Worm (Caenorhabditis elegans) whole organism, early embryonic: ENCODE data around the gene ZK632.14.
A peak's percentile ranks its signal among the peaks of the same experiment; 100 is the strongest.

Experiments used
- B0310.2 ChIP-seq: sonication (generic microtip); optimal IDR thresholded peaks from 2 replicates; lab custom pipeline; 2016; ENCODE audit warnings: mild to moderate bottlenecking, missing genetic modification characterization, missing compliant biosample characterization
- F13C5.2 ChIP-seq: sonication (generic microtip); optimal IDR thresholded peaks from 2 replicates; lab custom pipeline; 2017; ENCODE audit warnings: mild to moderate bottlenecking, missing genetic modification characterization, inconsistent platforms, missing compliant biosample characterization
- aly-1 ChIP-seq: sonication (generic microtip); optimal IDR thresholded peaks from 2 replicates; lab custom pipeline; 2016; ENCODE audit warnings: missing genetic modification characterization, missing compliant biosample characterization
- ama-1 ChIP-seq: fragments of 150-350 bp; optimal IDR thresholded peaks from 2 replicates; lab custom pipeline; 2014
- ceh-13 ChIP-seq: fragments of 200-800 bp; sonication (Bioruptor generic); optimal IDR thresholded peaks from 2 replicates; lab custom pipeline; 2018; ENCODE audit warnings: mild to moderate bottlenecking, missing genetic modification characterization, missing compliant biosample characterization
- ceh-36 ChIP-seq: sonication (generic microtip); optimal IDR thresholded peaks from 2 replicates; lab custom pipeline; 2016; ENCODE audit warnings: missing genetic modification characterization, inconsistent platforms, missing compliant biosample characterization
- ets-7 ChIP-seq: sonication (generic microtip); optimal IDR thresholded peaks from 2 replicates; lab custom pipeline; 2016; ENCODE audit warnings: missing genotype, missing genetic modification characterization, missing compliant biosample characterization
- flt-1 ChIP-seq: fragments of 200-800 bp; sonication (Bioruptor generic); IDR thresholded peaks from 2 replicates; pipeline ENCODE4 v1.3.6; 2022; ENCODE audit warnings: missing genetic modification characterization, missing compliant biosample characterization
- hmbx-1 ChIP-seq: sonication (generic microtip); optimal IDR thresholded peaks from 2 replicates; lab custom pipeline; 2016; ENCODE audit warnings: mild to moderate bottlenecking, missing genetic modification characterization, missing compliant biosample characterization
- hmg-4 ChIP-seq: fragments of 200-800 bp; sonication (Bioruptor generic); optimal IDR thresholded peaks from 2 replicates; lab custom pipeline; 2018; ENCODE audit warnings: mild to moderate bottlenecking, missing genetic modification characterization, missing compliant biosample characterization
- hnd-1 ChIP-seq: sonication (generic microtip); optimal IDR thresholded peaks from 2 replicates; lab custom pipeline; 2016; ENCODE audit warnings: missing genetic modification characterization, missing compliant biosample characterization
- pes-1 ChIP-seq: fragments of 200-800 bp; sonication (Bioruptor generic); IDR thresholded peaks from 2 replicates; pipeline ENCODE4 v1.3.6; 2022; ENCODE audit warnings: missing genetic modification reagents, missing genetic modification characterization, missing compliant biosample characterization
- scrt-1 ChIP-seq: fragments of 200-800 bp; sonication (Bioruptor generic); IDR thresholded peaks from 2 replicates; pipeline ENCODE4 v1.3.6; 2022; ENCODE audit warnings: missing genetic modification characterization, missing compliant biosample characterization
- sea-1 ChIP-seq: fragments of 200-800 bp; sonication (Bioruptor generic); conservative IDR thresholded peaks from 2 replicates; pipeline ENCODE4 v1.3.6; 2022; ENCODE audit warnings: missing genetic modification characterization, missing compliant biosample characterization
- tbx-11 ChIP-seq: fragments of 200-800 bp; sonication (Bioruptor generic); IDR thresholded peaks from 2 replicates; pipeline ENCODE4 v1.3.6; 2022; ENCODE audit warnings: missing genetic modification characterization, missing compliant biosample characterization
- tbx-37 ChIP-seq: fragments of 200-800 bp; sonication (Bioruptor generic); conservative IDR thresholded peaks from 2 replicates; pipeline ENCODE4 v1.3.6; 2022; ENCODE audit warnings: missing genetic modification reagents, missing genetic modification characterization, missing compliant biosample characterization
- tra-4 ChIP-seq: sonication (generic microtip); optimal IDR thresholded peaks from 2 replicates; lab custom pipeline; 2017; ENCODE audit warnings: missing genetic modification characterization, missing compliant biosample characterization

ZK632.14 gene

DNA sequence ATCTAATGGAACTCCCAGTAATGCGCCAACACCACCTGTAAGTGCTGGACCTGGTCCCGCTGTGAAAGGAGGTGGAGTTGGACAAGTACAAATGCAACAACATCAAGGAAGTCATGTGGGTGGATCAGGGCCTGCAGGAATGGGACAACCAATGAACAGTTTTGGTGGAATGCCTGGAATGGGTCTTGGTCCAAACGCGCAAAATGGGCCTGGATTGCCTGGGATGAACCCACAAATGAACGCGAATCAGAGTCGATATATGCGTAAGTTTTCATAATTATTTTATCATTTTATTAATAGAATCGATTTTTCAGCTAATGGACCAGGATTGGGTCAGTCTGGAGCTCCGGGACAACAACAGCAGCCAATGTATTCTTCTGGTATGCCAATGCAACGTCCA is 40.9 kb upstream of the ZK632.14 start:
- TF ChIP-seq sea-1 (GFP tag; lab: Robert Waterston, UW) (no peak), aly-1 (no peak), tbx-11 (GFP tag; lab: Robert Waterston, UW) (no peak), ceh-36 (no peak), pes-1 (no peak), B0310.2 (tag; lab: Kevin White, UChicago) (no peak), ama-1 (lab: Kevin White, UChicago) (no peak), tbx-37 (GFP tag; lab: Robert Waterston, UW) (no peak)

DNA sequence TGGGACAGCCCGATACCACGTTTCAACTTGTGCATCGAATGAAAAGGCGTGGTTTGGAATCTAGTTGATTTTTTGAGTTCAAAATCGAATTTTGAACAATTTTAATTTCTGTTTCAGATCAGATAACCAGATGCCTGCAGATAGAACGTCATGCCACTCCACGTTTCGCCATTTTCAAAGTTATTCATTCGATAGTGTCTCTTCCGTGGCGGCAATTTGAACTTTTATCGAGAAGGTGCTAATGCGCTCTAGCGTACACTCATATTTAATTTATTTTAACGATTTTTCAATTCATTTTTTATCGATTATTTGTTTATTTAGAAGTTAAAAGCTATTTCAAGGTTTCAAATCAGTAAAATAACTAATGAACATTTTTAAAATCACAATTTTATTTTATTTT is 37.3 kb upstream of the ZK632.14 start:
- no peak for TF ChIP-seq ets-7 (tag; lab: Kevin White, UChicago)
- TF ChIP-seq ceh-13 (GFP tag; lab: Kevin White, UChicago) = no peak
- TF ChIP-seq tra-4 (tag; lab: Kevin White, UChicago) = no peak
- TF ChIP-seq tbx-11 (GFP tag; lab: Robert Waterston, UW) = no peak
- TF ChIP-seq hmbx-1 (tag; lab: Kevin White, UChicago) = no peak
- TF ChIP-seq hnd-1 = no peak
- no peak for TF ChIP-seq sea-1 (GFP tag; lab: Robert Waterston, UW)
- TF ChIP-seq scrt-1 (GFP tag; lab: Robert Waterston, UW) = no peak
- TF ChIP-seq hmg-4 = no peak
- TF ChIP-seq pes-1 = no peak
- no peak for TF ChIP-seq flt-1
- TF ChIP-seq ceh-36 = no peak
- no peak for TF ChIP-seq tbx-37 (GFP tag; lab: Robert Waterston, UW)
- no peak for TF ChIP-seq aly-1
- no peak for TF ChIP-seq F13C5.2 (tag; lab: Kevin White, UChicago)
- TF ChIP-seq ama-1 (lab: Kevin White, UChicago) = no peak
- no peak for TF ChIP-seq B0310.2 (tag; lab: Kevin White, UChicago)

DNA sequence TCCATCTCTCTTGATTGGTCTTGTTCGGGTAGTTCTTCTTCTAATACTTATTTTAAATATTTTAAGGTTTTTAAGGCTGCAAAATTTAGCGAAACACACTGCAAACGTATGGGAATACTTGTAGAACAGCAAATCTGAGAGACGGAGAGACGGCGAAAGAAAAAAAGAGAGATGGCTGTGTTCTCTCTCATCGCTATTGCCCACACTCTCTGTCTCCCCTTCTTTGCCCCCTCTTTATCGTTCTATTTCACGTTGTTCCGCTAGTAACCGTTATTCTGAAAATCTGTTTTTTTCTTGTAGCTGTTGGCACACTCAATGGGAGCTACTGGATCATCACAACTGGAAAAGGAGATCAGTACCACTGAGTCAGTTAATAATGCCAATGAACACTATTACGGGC is 36.9 kb upstream of the ZK632.14 start, which contains the start of gene usp-46:
Gene usp-46, plus strand, starts transcription at position 301 of the 400 bp plus-strand sequence.
- TF ChIP-seq hnd-1 = no peak
- TF ChIP-seq hmg-4 = no peak
- no peak for TF ChIP-seq tbx-11 (GFP tag; lab: Robert Waterston, UW)
- no peak for TF ChIP-seq ceh-36
- TF ChIP-seq hmbx-1 (tag; lab: Kevin White, UChicago) = no peak
- TF ChIP-seq scrt-1 (GFP tag; lab: Robert Waterston, UW) = no peak
- no peak for TF ChIP-seq ama-1 (lab: Kevin White, UChicago)
- TF ChIP-seq sea-1 (GFP tag; lab: Robert Waterston, UW) = no peak
- TF ChIP-seq ceh-13 (GFP tag; lab: Kevin White, UChicago) = no peak
- no peak for TF ChIP-seq pes-1
- no peak for TF ChIP-seq aly-1
- TF ChIP-seq tbx-37 (GFP tag; lab: Robert Waterston, UW) = no peak
- no peak for TF ChIP-seq flt-1
- no peak for TF ChIP-seq tra-4 (tag; lab: Kevin White, UChicago)
- TF ChIP-seq B0310.2 (tag; lab: Kevin White, UChicago) = no peak
- TF ChIP-seq ets-7 (tag; lab: Kevin White, UChicago) = no peak
- no peak for TF ChIP-seq F13C5.2 (tag; lab: Kevin White, UChicago)

DNA sequence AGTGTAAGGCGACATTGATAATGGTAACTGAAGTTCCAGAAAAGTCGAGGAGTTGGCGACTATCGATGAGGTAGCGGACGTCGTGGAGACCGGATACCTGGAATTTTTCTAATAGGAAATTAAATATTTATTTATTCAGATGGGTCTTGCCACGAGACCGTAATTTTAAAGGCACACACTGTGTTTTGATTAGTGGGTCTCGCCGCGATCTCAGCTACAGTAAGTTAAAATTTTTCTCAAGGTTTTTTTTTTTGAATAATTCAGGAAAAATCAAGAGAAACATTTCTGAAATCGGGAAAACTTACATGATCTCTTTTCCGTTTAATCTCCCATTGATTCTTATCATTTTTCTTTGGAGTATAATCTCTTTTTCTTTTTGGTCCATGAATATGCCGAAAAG is 34.2 kb upstream of the ZK632.14 start:
- TF ChIP-seq tbx-11 (GFP tag; lab: Robert Waterston, UW) (no peak), sea-1 (GFP tag; lab: Robert Waterston, UW) (no peak), ceh-13 (GFP tag; lab: Kevin White, UChicago) (no peak), hmg-4 (no peak)

DNA sequence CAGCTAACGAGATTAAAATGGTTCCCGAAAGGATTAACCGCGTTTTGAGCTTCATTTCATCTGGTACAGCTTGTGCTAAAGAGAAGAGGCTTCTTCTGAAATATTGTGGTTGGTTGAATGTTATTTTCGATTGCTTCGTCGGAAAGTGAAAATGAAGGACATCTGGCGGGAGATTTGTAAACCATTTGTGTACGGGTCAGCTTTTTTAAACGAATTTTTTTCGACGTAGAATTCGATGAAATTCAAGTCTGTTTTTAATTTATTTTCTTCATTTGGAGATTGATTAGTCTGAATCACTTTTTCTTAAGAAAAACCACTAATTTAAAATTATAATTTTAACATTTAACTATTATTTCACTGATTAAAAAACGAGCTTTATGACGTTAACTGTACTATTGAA is 33.0 kb upstream of the ZK632.14 start, which contains the start of gene sqv-3:
Gene sqv-3, minus strand, starts transcription at position 101 of the 400 bp plus-strand sequence.
- TF ChIP-seq flt-1 (no peak), ets-7 (tag; lab: Kevin White, UChicago) (no peak), aly-1 (no peak), ceh-13 (GFP tag; lab: Kevin White, UChicago) (no peak), pes-1 (no peak), hnd-1 (no peak), B0310.2 (tag; lab: Kevin White, UChicago) (no peak), F13C5.2 (tag; lab: Kevin White, UChicago) (no peak), tbx-37 (GFP tag; lab: Robert Waterston, UW) (no peak), scrt-1 (GFP tag; lab: Robert Waterston, UW) (no peak), ama-1 (lab: Kevin White, UChicago) (no peak), ceh-36 (no peak), sea-1 (GFP tag; lab: Robert Waterston, UW) (no peak), hmg-4 (no peak), hmbx-1 (tag; lab: Kevin White, UChicago) (no peak)

DNA sequence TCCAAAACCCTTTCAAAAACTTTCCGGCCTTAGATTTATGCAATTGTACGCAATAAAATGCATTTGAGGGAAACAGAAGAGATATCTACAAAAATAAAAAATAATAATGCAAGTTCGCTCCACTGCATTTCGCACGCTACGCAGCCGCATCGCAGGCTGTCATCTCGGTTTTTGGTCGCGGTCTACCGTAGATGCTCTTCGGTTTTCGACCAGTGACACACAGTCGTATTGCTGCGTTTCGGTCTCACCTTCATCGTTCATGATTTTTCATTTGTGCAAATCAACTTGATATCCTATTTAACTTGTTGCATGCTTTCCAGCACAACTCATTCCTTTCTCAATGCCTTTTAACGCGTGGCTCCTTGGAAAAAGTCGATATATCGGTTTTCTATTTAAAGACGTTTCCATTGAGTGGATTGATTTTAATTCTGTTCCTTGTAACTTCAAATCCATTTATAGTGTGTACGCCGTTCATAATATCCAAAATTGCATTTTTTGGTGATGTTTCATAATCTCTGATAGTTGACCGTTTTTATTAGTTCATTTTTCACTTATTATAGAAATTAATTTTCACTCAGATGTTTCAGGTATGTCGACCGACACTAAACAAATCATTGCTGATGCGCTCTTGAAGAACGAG is 32.5 kb upstream of the ZK632.14 start, which contains the start of gene vha-1:
Gene vha-1, plus strand, starts transcription at position 590 of the 640 bp plus-strand sequence.
- TF ChIP-seq pes-1 (0 out of 2 replicates have a peak, but pooled peaks have one; percentile 31), F13C5.2 (tag; lab: Kevin White, UChicago) (peak; percentile 54), scrt-1 (GFP tag; lab: Robert Waterston, UW) (no peak), tbx-11 (GFP tag; lab: Robert Waterston, UW) (no peak), sea-1 (GFP tag; lab: Robert Waterston, UW) (0 out of 2 replicates have a peak, but pooled peaks have one; percentile 58), tbx-37 (GFP tag; lab: Robert Waterston, UW) (no peak), ama-1 (lab: Kevin White, UChicago) (no peak), aly-1 (no peak), B0310.2 (tag; lab: Kevin White, UChicago) (no peak)

DNA sequence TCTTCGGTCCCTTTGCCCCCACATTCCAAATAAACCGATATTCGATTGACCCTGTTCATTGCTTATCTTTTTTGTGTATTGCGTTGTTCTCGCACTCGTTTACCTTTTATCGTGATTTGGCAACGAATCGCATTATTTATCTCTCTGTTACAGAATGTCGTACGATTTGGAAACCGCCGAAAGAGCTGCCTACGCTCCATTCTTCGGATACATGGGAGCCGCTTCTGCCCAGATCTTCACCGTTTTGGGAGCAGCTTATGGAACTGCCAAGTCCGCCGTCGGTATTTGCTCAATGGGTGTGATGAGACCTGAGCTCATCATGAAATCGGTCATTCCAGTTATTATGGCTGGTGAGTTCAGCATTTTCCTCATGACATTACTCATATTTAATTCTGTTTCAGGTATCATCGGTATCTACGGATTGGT is 31.2 kb upstream of the ZK632.14 start, which contains the start of gene vha-2:
Gene vha-2, plus strand, starts transcription at position 154 of the 426 bp plus-strand sequence.
- TF ChIP-seq ama-1 (lab: Kevin White, UChicago) (peak; percentile 27), ceh-13 (GFP tag; lab: Kevin White, UChicago) (no peak)
